Worm (Caenorhabditis elegans): Measurements from ENCODE around the gene rpm-1.

ce11 chrV:8784485-8784884 is 35.3 kb downstream of the rpm-1 start:
- TF ChIP-seq elt-1 (tag; optimal IDR thresholded peaks at IDR 0.05; ENCODE audit: borderline replicate concordance, insufficient read depth) (no peak), mep-1 (tag; optimal IDR thresholded peaks at IDR 0.05) (peak; percentile 28), elt-3 (tag; optimal IDR thresholded peaks at IDR 0.05) (no peak), flh-1 (GFP tag; optimal IDR thresholded peaks at IDR 0.05) (no peak), nhr-12 (tag; optimal IDR thresholded peaks at IDR 0.05) (no peak), sem-2 (GFP tag; optimal IDR thresholded peaks at IDR 0.05) (no peak)

Data from whole organism, mixed stage, embryonic.